Worm (Caenorhabditis elegans): ENCODE results near the gene T12E12.6.

DNA sequence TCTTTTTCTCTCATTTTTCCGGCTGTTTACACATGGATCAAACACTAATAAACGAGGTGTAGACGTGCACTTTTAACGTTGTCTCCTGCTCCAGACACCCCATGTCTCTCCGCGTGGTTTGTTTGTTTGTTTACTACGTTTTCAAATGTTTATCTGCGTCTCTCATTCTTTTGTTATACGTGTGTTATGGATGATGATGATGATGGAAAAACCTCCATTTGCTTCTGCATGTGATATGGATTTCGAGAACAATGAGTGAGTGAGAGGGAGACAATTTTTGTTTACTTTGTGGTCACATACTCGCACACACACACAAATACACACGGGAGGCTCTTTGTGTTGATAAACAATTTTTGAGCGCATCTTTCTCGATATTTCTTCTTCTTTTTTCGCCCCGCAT, 30.5 kb upstream of the T12E12.6 start:
- TF ChIP-seq ama-1 (optimal IDR thresholded peaks at IDR 0.05) (no peak), aly-1 (tag; optimal IDR thresholded peaks at IDR 0.05) (no peak), ceh-36 (tag; optimal IDR thresholded peaks at IDR 0.05) (no peak), hnd-1 (tag; optimal IDR thresholded peaks at IDR 0.05) (no peak), scrt-1 (GFP tag; IDR thresholded peaks at IDR 0.05) (no peak), tbx-37 (GFP tag; conservative IDR thresholded peaks at IDR 0.05) (no peak), ceh-13 (GFP tag; optimal IDR thresholded peaks at IDR 0.05) (no peak)

All from whole organism, early embryonic.